Worm (Caenorhabditis elegans) whole organism, early embryonic: ENCODE measurements around the gene egl-26.

Experiments used
- aly-1 ChIP-seq: sonication (generic microtip); optimal IDR thresholded peaks from 2 replicates; lab custom pipeline; 2016; ENCODE audit warnings: missing genetic modification characterization, missing compliant biosample characterization
- ama-1 ChIP-seq: fragments of 150-350 bp; optimal IDR thresholded peaks from 2 replicates; lab custom pipeline; 2014
- ceh-36 ChIP-seq: sonication (generic microtip); optimal IDR thresholded peaks from 2 replicates; lab custom pipeline; 2016; ENCODE audit warnings: missing genetic modification characterization, inconsistent platforms, missing compliant biosample characterization
- ets-7 ChIP-seq: sonication (generic microtip); optimal IDR thresholded peaks from 2 replicates; lab custom pipeline; 2016; ENCODE audit warnings: missing genotype, missing genetic modification characterization, missing compliant biosample characterization
- tbx-11 ChIP-seq: fragments of 200-800 bp; sonication (Bioruptor generic); IDR thresholded peaks from 2 replicates; pipeline ENCODE4 v1.3.6; 2022; ENCODE audit warnings: missing genetic modification characterization, missing compliant biosample characterization
- tbx-37 ChIP-seq: fragments of 200-800 bp; sonication (Bioruptor generic); conservative IDR thresholded peaks from 2 replicates; pipeline ENCODE4 v1.3.6; 2022; ENCODE audit warnings: missing genetic modification reagents, missing genetic modification characterization, missing compliant biosample characterization

- TF ChIP-seq ceh-36 (tag; lab: Kevin White, UChicago) = no peak
- no peak for TF ChIP-seq ama-1 (lab: Kevin White, UChicago)
- TF ChIP-seq ets-7 (tag; lab: Kevin White, UChicago) = no peak
- TF ChIP-seq aly-1 (tag; lab: Kevin White, UChicago) = no peak
- TF ChIP-seq tbx-37 = no peak
- no peak for TF ChIP-seq tbx-11 (GFP tag; lab: Robert Waterston, UW)
Measured at ce11 chrII:57370-57769, 12.1 kb upstream of the egl-26 start, which contains the start of gene ascc-1.
